Worm (Caenorhabditis elegans) whole organism, late embryonic: ENCODE measurements around the gene F28A12.3.

Source experiments
- C08G9.2 ChIP-seq: sonication (generic microtip); optimal IDR thresholded peaks from 2 replicates; lab custom pipeline; 2016; ENCODE audit warnings: mild to moderate bottlenecking, missing genetic modification characterization, moderate library complexity, missing compliant biosample characterization
- K09A11.1 ChIP-seq: sonication (generic microtip); optimal IDR thresholded peaks from 2 replicates; lab custom pipeline; 2017; ENCODE audit warnings: antibody characterized with exemption, mild to moderate bottlenecking, missing genetic modification characterization, missing compliant biosample characterization; ENCODE audit not compliant: insufficient read depth
- T23F11.4 ChIP-seq: fragments of 200-800 bp; sonication (Bioruptor generic); optimal IDR thresholded peaks from 2 replicates; lab custom pipeline; 2018; ENCODE audit warnings: mild to moderate bottlenecking, missing genetic modification characterization, missing compliant biosample characterization
- ahr-1 ChIP-seq: sonication (generic microtip); optimal IDR thresholded peaks from 2 replicates; lab custom pipeline; 2016; ENCODE audit warnings: missing genetic modification characterization, missing compliant biosample characterization
- ceh-14 ChIP-seq: sonication (generic microtip); optimal IDR thresholded peaks from 2 replicates; lab custom pipeline; 2016; ENCODE audit warnings: missing genotype, missing genetic modification characterization, missing compliant biosample characterization
- ceh-19 ChIP-seq: fragments of 200-800 bp; sonication (Bioruptor generic); optimal IDR thresholded peaks from 2 replicates; lab custom pipeline; 2018; ENCODE audit warnings: mild to moderate bottlenecking, missing genetic modification characterization, missing compliant biosample characterization
- ceh-2 ChIP-seq: sonication (generic microtip); optimal IDR thresholded peaks from 2 replicates; lab custom pipeline; 2016; ENCODE audit warnings: missing genotype, missing genetic modification characterization, missing compliant biosample characterization
- ceh-22 ChIP-seq: sonication (generic microtip); optimal IDR thresholded peaks from 2 replicates; lab custom pipeline; 2017; ENCODE audit warnings: missing biosample characterization, missing genetic modification characterization
- ceh-24 ChIP-seq: sonication (generic microtip); optimal IDR thresholded peaks from 2 replicates; lab custom pipeline; 2016; ENCODE audit warnings: mild to moderate bottlenecking, missing genetic modification characterization, missing compliant biosample characterization
- ceh-30 ChIP-seq: fragments of 150-350 bp; optimal IDR thresholded peaks from 2 replicates; lab custom pipeline; 2014; ENCODE audit warnings: missing biosample characterization, missing genetic modification characterization
- ceh-34 ChIP-seq: sonication (generic microtip); optimal IDR thresholded peaks from 2 replicates; lab custom pipeline; 2016; ENCODE audit warnings: mild to moderate bottlenecking, missing genetic modification characterization, missing compliant biosample characterization
- ceh-45 ChIP-seq: fragments of 200-800 bp; sonication (Bioruptor generic); IDR thresholded peaks from 2 replicates; pipeline ENCODE4 v1.3.6; 2022; ENCODE audit warnings: missing genetic modification reagents, missing genetic modification characterization, missing compliant biosample characterization
- ceh-6 ChIP-seq: fragments of 200-800 bp; sonication (Bioruptor generic); optimal IDR thresholded peaks from 2 replicates; lab custom pipeline; 2018; ENCODE audit warnings: mild to moderate bottlenecking, missing genetic modification characterization, missing compliant biosample characterization
- ceh-9 ChIP-seq: sonication (generic microtip); optimal IDR thresholded peaks from 2 replicates; lab custom pipeline; 2016; ENCODE audit warnings: mild to moderate bottlenecking, missing genetic modification characterization, inconsistent platforms, missing compliant biosample characterization
- dve-1 ChIP-seq: sonication (generic microtip); optimal IDR thresholded peaks from 2 replicates; lab custom pipeline; 2017; ENCODE audit warnings: antibody characterized with exemption, mild to moderate bottlenecking, missing genetic modification characterization, missing compliant biosample characterization
- elt-2 ChIP-seq: sonication (generic microtip); optimal IDR thresholded peaks from 2 replicates; lab custom pipeline; 2016; ENCODE audit warnings: missing genetic modification reagents, missing genetic modification characterization, missing compliant biosample characterization
- ets-4 ChIP-seq: sonication (generic microtip); optimal IDR thresholded peaks from 2 replicates; lab custom pipeline; 2016; ENCODE audit warnings: missing genetic modification characterization, missing compliant biosample characterization
- fax-1 ChIP-seq: sonication (generic microtip); optimal IDR thresholded peaks from 2 replicates; lab custom pipeline; 2016; ENCODE audit warnings: missing genotype, missing genetic modification characterization, missing compliant biosample characterization
- gmeb-2 ChIP-seq: sonication (generic microtip); optimal IDR thresholded peaks from 2 replicates; lab custom pipeline; 2016; ENCODE audit warnings: missing genetic modification characterization, inconsistent platforms, missing compliant biosample characterization
- hlh-13 ChIP-seq: fragments of 200-800 bp; sonication (Bioruptor generic); optimal IDR thresholded peaks from 2 replicates; lab custom pipeline; 2018; ENCODE audit warnings: mild to moderate bottlenecking, missing genetic modification characterization, missing compliant biosample characterization
- hlh-30 ChIP-seq: sonication (generic microtip); optimal IDR thresholded peaks from 2 replicates; lab custom pipeline; 2017; ENCODE audit warnings: antibody characterized with exemption, missing genetic modification characterization, missing compliant biosample characterization; ENCODE audit not compliant: insufficient read depth
- hlh-8 ChIP-seq: sonication (generic microtip); optimal IDR thresholded peaks from 2 replicates; lab custom pipeline; 2016; ENCODE audit warnings: missing genotype, missing genetic modification characterization, missing compliant biosample characterization
- lim-6 ChIP-seq: sonication (generic microtip); optimal IDR thresholded peaks from 2 replicates; lab custom pipeline; 2016; ENCODE audit warnings: missing genetic modification characterization, missing compliant biosample characterization
- lin-11 ChIP-seq: fragments of 200-800 bp; sonication (Bioruptor generic); optimal IDR thresholded peaks from 2 replicates; lab custom pipeline; 2018; ENCODE audit warnings: mild to moderate bottlenecking, missing genetic modification characterization, missing compliant biosample characterization
- mec-3 ChIP-seq: sonication (generic microtip); optimal IDR thresholded peaks from 2 replicates; lab custom pipeline; 2016; ENCODE audit warnings: borderline replicate concordance, missing genetic modification characterization, missing compliant biosample characterization
- nfya-1 ChIP-seq: sonication (generic microtip); optimal IDR thresholded peaks from 2 replicates; lab custom pipeline; 2017; ENCODE audit warnings: missing genetic modification characterization, mild to moderate bottlenecking, missing compliant biosample characterization, antibody characterized with exemption, moderate library complexity
- nhr-11 ChIP-seq: fragments of 150-350 bp; optimal IDR thresholded peaks from 2 replicates; lab custom pipeline; 2014; ENCODE audit warnings: missing biosample characterization, missing genetic modification characterization
- nhr-232 ChIP-seq: sonication (generic microtip); optimal IDR thresholded peaks from 2 replicates; lab custom pipeline; 2016; ENCODE audit warnings: missing genetic modification characterization, missing compliant biosample characterization
- pag-3 ChIP-seq: sonication (generic microtip); optimal IDR thresholded peaks from 2 replicates; lab custom pipeline; 2016; ENCODE audit warnings: missing compliant biosample characterization, missing genetic modification characterization, borderline replicate concordance
- pax-1 ChIP-seq: fragments of 150-350 bp; optimal IDR thresholded peaks from 2 replicates; lab custom pipeline; 2014; ENCODE audit warnings: missing biosample characterization, missing genetic modification characterization
- pha-2 ChIP-seq: sonication (generic microtip); optimal IDR thresholded peaks from 2 replicates; lab custom pipeline; 2017; ENCODE audit warnings: mild to moderate bottlenecking, missing genetic modification characterization, missing compliant biosample characterization
- pha-4 ChIP-seq: fragments of 150-350 bp; optimal IDR thresholded peaks from 2 replicates; lab custom pipeline; 2018; ENCODE audit warnings: missing biosample characterization, missing genetic modification reagents, missing genetic modification characterization
- tbx-2 ChIP-seq: sonication (generic microtip); optimal IDR thresholded peaks from 2 replicates; lab custom pipeline; 2016; ENCODE audit warnings: missing genetic modification characterization, missing compliant biosample characterization
- tbx-7 ChIP-seq: sonication (generic microtip); optimal IDR thresholded peaks from 2 replicates; lab custom pipeline; 2016; ENCODE audit warnings: missing genotype, missing genetic modification characterization, missing compliant biosample characterization
- unc-42 ChIP-seq: sonication (generic microtip); optimal IDR thresholded peaks from 2 replicates; lab custom pipeline; 2016; ENCODE audit warnings: missing genotype, missing genetic modification characterization, missing compliant biosample characterization
- zip-5 ChIP-seq: sonication (generic microtip); optimal IDR thresholded peaks from 2 replicates; lab custom pipeline; 2016; ENCODE audit warnings: missing genetic modification characterization, missing compliant biosample characterization

F28A12.3 gene

DNA sequence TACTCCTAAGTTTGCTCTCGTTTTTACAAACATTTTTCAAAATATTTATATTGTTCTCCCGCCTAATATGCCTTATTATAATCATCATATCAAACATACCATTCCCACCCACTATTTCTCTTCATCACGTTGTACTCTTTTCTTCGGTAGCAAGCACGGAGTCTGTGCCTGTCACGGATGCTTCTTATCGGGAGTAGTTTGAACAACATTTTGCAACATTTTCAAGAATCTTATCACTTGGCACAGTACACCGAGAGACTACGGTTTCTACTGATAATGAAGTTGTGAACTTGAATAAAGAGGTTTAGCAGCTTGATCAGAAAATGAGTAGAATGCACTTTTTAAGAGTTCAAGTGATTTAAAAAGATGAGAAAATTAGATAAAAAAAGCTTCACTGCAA lies 7.1 kb upstream of the F28A12.3 start:
- TF ChIP-seq pag-3 (no peak), nhr-232 (tag; lab: Kevin White, UChicago) (no peak), pha-4 (tag; lab: Kevin White, UChicago) (no peak), ceh-9 (no peak), unc-42 (tag; lab: Kevin White, UChicago) (no peak), nfya-1 (no peak), mec-3 (tag; lab: Kevin White, UChicago) (no peak), dve-1 (no peak), elt-2 (tag; lab: Kevin White, UChicago) (peak; percentile 81)

DNA sequence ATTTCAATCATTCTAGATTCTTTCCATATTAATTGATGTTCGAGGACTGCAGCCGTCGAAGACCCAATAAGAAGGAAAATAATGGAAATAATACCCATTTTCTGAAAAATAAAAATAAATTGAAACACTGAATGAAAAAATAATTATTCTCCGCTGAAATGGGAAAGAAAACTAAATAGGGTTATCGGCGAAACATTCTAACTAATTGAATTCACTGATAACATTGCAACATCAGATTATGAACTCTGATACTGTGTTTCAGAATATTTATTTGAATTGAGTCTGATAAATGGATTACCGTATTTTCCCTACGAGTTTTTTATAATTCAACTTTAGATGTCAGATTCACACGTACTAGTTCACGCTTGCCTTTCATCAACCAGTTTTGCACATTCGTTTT lies 1.9 kb upstream of the F28A12.3 start, which contains the start of gene asp-13:
Gene asp-13 (minus strand): TSS at position 101 of the 400 bp plus-strand sequence.
- no peak for TF ChIP-seq ceh-45 (GFP tag; lab: Robert Waterston, UW)
- TF ChIP-seq ahr-1, result no peak
- TF ChIP-seq C08G9.2 (tag; lab: Kevin White, UChicago), result no peak
- TF ChIP-seq tbx-2, result no peak
- TF ChIP-seq ceh-6 (GFP tag; lab: Kevin White, UChicago), result no peak
- no peak for TF ChIP-seq ceh-30 (tag; lab: Kevin White, UChicago)
- TF ChIP-seq K09A11.1 (tag; lab: Kevin White, UChicago), result no peak
- no peak for TF ChIP-seq ceh-19
- no peak for TF ChIP-seq lin-11 (tag; lab: Kevin White, UChicago)
- no peak for TF ChIP-seq hlh-13 (GFP tag; lab: Kevin White, UChicago)
- TF ChIP-seq, all 69 proteins: peak for 0

ce11 chrV:8637666-8638271 lies 3.4 kb downstream of the F28A12.3 start, which contains the start of the genes F28A12.10 and acd-4:
F28A12.10 (minus strand) TSS chrV:8637766.
acd-4 (plus strand) TSS chrV:8638221.
- TF ChIP-seq pax-1 (tag; lab: Kevin White, UChicago), result no peak
- no peak for TF ChIP-seq ceh-22 (tag; lab: Kevin White, UChicago)
- no peak for TF ChIP-seq hlh-30 (tag; lab: Kevin White, UChicago)
- no peak for TF ChIP-seq ceh-2 (tag; lab: Kevin White, UChicago)
- no peak for TF ChIP-seq nhr-11 (tag; lab: Kevin White, UChicago)
- TF ChIP-seq ets-4, result no peak
- no peak for TF ChIP-seq ceh-14 (tag; lab: Kevin White, UChicago)
- no peak for TF ChIP-seq lim-6 (tag; lab: Kevin White, UChicago)
- no peak for TF ChIP-seq pha-4 (tag; lab: Kevin White, UChicago)
- TF ChIP-seq pha-2 (tag; lab: Kevin White, UChicago), result no peak

DNA sequence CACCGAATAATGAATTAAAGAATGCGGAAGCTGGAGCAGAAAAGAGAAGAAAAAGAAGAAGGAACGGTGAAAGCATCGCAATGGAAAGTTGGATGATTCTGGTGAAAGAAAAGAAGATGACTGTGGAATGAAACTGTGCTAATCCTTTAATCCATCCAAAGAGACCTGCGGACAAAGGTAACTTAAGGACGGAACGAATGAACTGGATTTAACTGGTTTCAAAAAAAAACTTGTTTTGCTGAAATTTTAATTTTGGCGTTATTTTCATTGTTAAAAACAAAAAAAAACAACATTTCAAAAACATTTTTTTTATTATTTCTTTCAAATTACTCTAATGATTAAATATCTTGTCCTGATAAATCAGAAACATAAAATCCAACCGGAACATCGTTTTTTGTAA lies 4.3 kb downstream of the F28A12.3 start, which contains the start of gene grl-12:
Gene grl-12 (minus strand): TSS at position 101 of the 400 bp plus-strand sequence.
- TF ChIP-seq zip-5 (tag; lab: Kevin White, UChicago), result no peak
- no peak for TF ChIP-seq nfya-1
- TF ChIP-seq fax-1 (tag; lab: Kevin White, UChicago), result no peak
- no peak for TF ChIP-seq ceh-24 (tag; lab: Kevin White, UChicago)
- no peak for TF ChIP-seq dve-1
- no peak for TF ChIP-seq ceh-9
- TF ChIP-seq gmeb-2 (tag; lab: Kevin White, UChicago), result no peak
- no peak for TF ChIP-seq pag-3
- TF ChIP-seq lim-6 (tag; lab: Kevin White, UChicago), result no peak
- no peak for TF ChIP-seq ceh-34 (tag; lab: Kevin White, UChicago)
- TF ChIP-seq ceh-2 (tag; lab: Kevin White, UChicago), result no peak
- TF ChIP-seq T23F11.4 (GFP tag; lab: Kevin White, UChicago), result no peak
- no peak for TF ChIP-seq tbx-7
- TF ChIP-seq hlh-8 (tag; lab: Kevin White, UChicago), result no peak
